Worm (Caenorhabditis elegans) whole organism, L1 larva: ENCODE data around the gene ben-1.

Experiments used
- C16A3.4 ChIP-seq: fragments of 150-350 bp; optimal IDR thresholded peaks from 2 replicates; lab custom pipeline; 2014; ENCODE audit warnings: missing biosample characterization, missing genetic modification characterization
- C34B4.2 ChIP-seq: sonication (generic microtip); optimal IDR thresholded peaks from 2 replicates; lab custom pipeline; 2017; ENCODE audit warnings: mild to moderate bottlenecking, missing genetic modification characterization, missing compliant biosample characterization
- F16B12.6 ChIP-seq: fragments of 150-350 bp; optimal IDR thresholded peaks from 2 replicates; lab custom pipeline; 2014; ENCODE audit warnings: missing biosample characterization, missing genetic modification characterization
- aha-1 ChIP-seq: fragments of 150-350 bp; optimal IDR thresholded peaks from 2 replicates; lab custom pipeline; 2014; ENCODE audit warnings: missing biosample characterization, missing genetic modification characterization
- alr-1 ChIP-seq: fragments of 200-800 bp; sonication (Bioruptor generic); optimal IDR thresholded peaks from 2 replicates; lab custom pipeline; 2018; ENCODE audit warnings: borderline replicate concordance, mild to moderate bottlenecking, missing genetic modification characterization, missing compliant biosample characterization
- blmp-1 ChIP-seq: fragments of 150-350 bp; optimal IDR thresholded peaks from 2 replicates; lab custom pipeline; 2014; ENCODE audit warnings: missing biosample characterization, missing genetic modification characterization
- ceh-63 ChIP-seq: fragments of 200-800 bp; sonication (Bioruptor generic); optimal IDR thresholded peaks from 2 replicates; lab custom pipeline; 2018; ENCODE audit warnings: mild to moderate bottlenecking, missing genetic modification characterization, missing compliant biosample characterization
- ceh-82 ChIP-seq, 3 experiments: fragments of 150-350 bp in 1 of 3; sonication (generic microtip) in 2 of 3; optimal IDR thresholded peaks; 2 replicates each; lab custom pipeline; 2014 to 2017; ENCODE audit warnings: missing biosample characterization in 3 of 3, missing genetic modification characterization in 3 of 3
- ceh-88 ChIP-seq: fragments of 200-800 bp; sonication (Bioruptor generic); IDR thresholded peaks from 2 replicates; pipeline ENCODE4 v1.3.6; 2022; ENCODE audit warnings: missing genetic modification characterization, missing compliant biosample characterization
- ces-1 ChIP-seq: fragments of 150-350 bp; optimal IDR thresholded peaks from 2 replicates; lab custom pipeline; 2014; ENCODE audit warnings: missing biosample characterization, missing genetic modification reagents, missing genetic modification characterization
- dsc-1 ChIP-seq: sonication (generic microtip); optimal IDR thresholded peaks from 2 replicates; lab custom pipeline; 2016; ENCODE audit warnings: mild to moderate bottlenecking, missing genetic modification characterization, missing compliant biosample characterization
- efl-1 ChIP-seq, 4 experiments: fragments of 150-350 bp; optimal IDR thresholded peaks in 3 of 4; peaks in 1 of 4; 1 replicate in 1 of 4; 2 replicates in 3 of 4; lab custom pipeline; 2014; ENCODE audit warnings: missing biosample characterization in 2 of 4, missing genetic modification characterization in 2 of 4, missing genetic modification reagents in 2 of 4
- efl-3 ChIP-seq: fragments of 200-800 bp; sonication (Bioruptor generic); optimal IDR thresholded peaks from 2 replicates; lab custom pipeline; 2018; ENCODE audit warnings: mild to moderate bottlenecking, missing genetic modification characterization, missing compliant biosample characterization
- egl-27 ChIP-seq, 2 experiments: fragments of 150-350 bp in 1 of 2; sonication (generic microtip); optimal IDR thresholded peaks; 3 replicates each; lab custom pipeline; 2017 to 2018; ENCODE audit warnings: missing biosample characterization in 2 of 2, missing genetic modification characterization in 2 of 2, missing genetic modification reagents in 2 of 2
- fkh-4 ChIP-seq: sonication (generic microtip); optimal IDR thresholded peaks from 2 replicates; lab custom pipeline; 2016; ENCODE audit warnings: missing compliant biosample characterization, missing genetic modification characterization, borderline replicate concordance
- fkh-8 ChIP-seq: sonication (generic microtip); optimal IDR thresholded peaks from 2 replicates; lab custom pipeline; 2016; ENCODE audit warnings: mild to moderate bottlenecking, missing genetic modification characterization, missing compliant biosample characterization
- fos-1 ChIP-seq: fragments of 150-350 bp; optimal IDR thresholded peaks from 2 replicates; lab custom pipeline; 2014; ENCODE audit warnings: missing biosample characterization, missing genetic modification characterization
- grh-1 ChIP-seq: fragments of 200-800 bp; sonication (Bioruptor generic); IDR thresholded peaks from 2 replicates; pipeline ENCODE4 v1.3.6; 2022; ENCODE audit warnings: missing genetic modification reagents, missing genetic modification characterization, missing compliant biosample characterization
- hpl-2 ChIP-seq: fragments of 150-350 bp; optimal IDR thresholded peaks from 2 replicates; lab custom pipeline; 2014; ENCODE audit warnings: missing biosample characterization, missing genetic modification reagents, missing genetic modification characterization
- irx-1 ChIP-seq: sonication (generic microtip); optimal IDR thresholded peaks from 2 replicates; lab custom pipeline; 2016; ENCODE audit warnings: missing genetic modification characterization, missing compliant biosample characterization
- isw-1 ChIP-seq: fragments of 200-800 bp; sonication (Bioruptor generic); IDR thresholded peaks from 2 replicates; pipeline ENCODE4 v1.3.6; 2022; ENCODE audit warnings: missing genetic modification characterization, missing compliant biosample characterization
- jun-1 ChIP-seq: fragments of 150-350 bp; optimal IDR thresholded peaks from 2 replicates; lab custom pipeline; 2014; ENCODE audit warnings: missing biosample characterization, missing genetic modification reagents, missing genetic modification characterization
- lin-13 ChIP-seq: fragments of 150-350 bp; optimal IDR thresholded peaks from 2 replicates; lab custom pipeline; 2014; ENCODE audit warnings: missing biosample characterization, missing genetic modification reagents, missing genetic modification characterization
- lin-14 ChIP-seq: fragments of 200-800 bp; sonication (Bioruptor generic); optimal IDR thresholded peaks from 2 replicates; lab custom pipeline; 2018; ENCODE audit warnings: mild to moderate bottlenecking, missing genetic modification characterization, moderate library complexity, missing compliant biosample characterization
- lin-39 ChIP-seq: fragments of 150-350 bp; optimal IDR thresholded peaks from 2 replicates; lab custom pipeline; 2014; ENCODE audit warnings: missing biosample characterization, missing genetic modification reagents, missing genetic modification characterization
- lsy-2 ChIP-seq, 2 experiments: fragments of 150-350 bp; optimal IDR thresholded peaks; 2 replicates each; lab custom pipeline; 2014; ENCODE audit warnings: missing biosample characterization in 2 of 2, missing genetic modification characterization in 2 of 2
- mab-9 ChIP-seq: fragments of 200-800 bp; sonication (Bioruptor generic); IDR thresholded peaks from 2 replicates; pipeline ENCODE4 v1.3.6; 2022; ENCODE audit warnings: missing genetic modification reagents, missing genetic modification characterization, missing compliant biosample characterization
- mep-1 ChIP-seq: fragments of 150-350 bp; optimal IDR thresholded peaks from 2 replicates; lab custom pipeline; 2014; ENCODE audit warnings: missing biosample characterization, missing genetic modification characterization
- nhr-11 ChIP-seq: fragments of 150-350 bp; optimal IDR thresholded peaks from 2 replicates; lab custom pipeline; 2014; ENCODE audit warnings: missing biosample characterization, missing genetic modification characterization
- nhr-12 ChIP-seq: sonication (generic microtip); optimal IDR thresholded peaks from 2 replicates; lab custom pipeline; 2017; ENCODE audit warnings: missing biosample characterization, missing genetic modification characterization
- nhr-19 ChIP-seq: fragments of 200-800 bp; sonication (Bioruptor generic); conservative IDR thresholded peaks from 2 replicates; pipeline ENCODE4 v1.3.6; 2022; ENCODE audit warnings: missing genetic modification characterization, missing compliant biosample characterization
- nhr-20 ChIP-seq: sonication (generic microtip); optimal IDR thresholded peaks from 2 replicates; lab custom pipeline; 2016; ENCODE audit warnings: mild to moderate bottlenecking, missing genetic modification characterization, missing compliant biosample characterization
- nhr-28 ChIP-seq: fragments of 150-350 bp; optimal IDR thresholded peaks from 2 replicates; lab custom pipeline; 2014; ENCODE audit warnings: missing biosample characterization, missing genetic modification characterization
- nhr-47 ChIP-seq: sonication (generic microtip); optimal IDR thresholded peaks from 2 replicates; lab custom pipeline; 2016; ENCODE audit warnings: mild to moderate bottlenecking, missing genetic modification characterization, moderate library complexity, missing compliant biosample characterization
- nhr-71 ChIP-seq: sonication (generic microtip); optimal IDR thresholded peaks from 2 replicates; lab custom pipeline; 2016; ENCODE audit warnings: mild to moderate bottlenecking, missing genetic modification characterization, moderate library complexity, missing compliant biosample characterization
- nhr-77 ChIP-seq: fragments of 150-350 bp; optimal IDR thresholded peaks from 2 replicates; lab custom pipeline; 2014; ENCODE audit warnings: missing biosample characterization, missing genetic modification characterization
- nhr-90 ChIP-seq: sonication (generic microtip); optimal IDR thresholded peaks from 2 replicates; lab custom pipeline; 2016; ENCODE audit warnings: mild to moderate bottlenecking, missing genetic modification characterization, missing compliant biosample characterization; ENCODE audit not compliant: poor library complexity
- skn-1 ChIP-seq: fragments of 150-350 bp; optimal IDR thresholded peaks from 2 replicates; lab custom pipeline; 2014; ENCODE audit warnings: missing biosample characterization, missing genetic modification characterization
- snpc-4 ChIP-seq: fragments of 150-350 bp; optimal IDR thresholded peaks from 2 replicates; lab custom pipeline; 2014; ENCODE audit warnings: missing biosample characterization, missing genetic modification characterization
- snu-23 ChIP-seq: sonication (generic microtip); optimal IDR thresholded peaks from 2 replicates; lab custom pipeline; 2016; ENCODE audit warnings: missing genetic modification characterization, missing compliant biosample characterization
- sox-4 ChIP-seq: sonication (generic microtip); optimal IDR thresholded peaks from 2 replicates; lab custom pipeline; 2016; ENCODE audit warnings: missing genetic modification characterization, missing compliant biosample characterization
- sptf-1 ChIP-seq: fragments of 150-350 bp; optimal IDR thresholded peaks from 2 replicates; lab custom pipeline; 2014; ENCODE audit warnings: missing biosample characterization, missing genetic modification characterization
- sup-37 ChIP-seq: fragments of 200-800 bp; sonication (Bioruptor generic); optimal IDR thresholded peaks from 2 replicates; lab custom pipeline; 2018; ENCODE audit warnings: mild to moderate bottlenecking, missing genetic modification characterization, missing compliant biosample characterization
- tbx-2 ChIP-seq: sonication (generic microtip); optimal IDR thresholded peaks from 2 replicates; lab custom pipeline; 2016; ENCODE audit warnings: missing genetic modification characterization, missing compliant biosample characterization
- tlp-1 ChIP-seq: fragments of 150-350 bp; optimal IDR thresholded peaks from 2 replicates; lab custom pipeline; 2014; ENCODE audit warnings: missing biosample characterization, missing genetic modification characterization
- unc-62 ChIP-seq: fragments of 150-350 bp; optimal IDR thresholded peaks from 2 replicates; lab custom pipeline; 2014; ENCODE audit warnings: missing biosample characterization, missing genetic modification reagents, missing genetic modification characterization
- unc-98 ChIP-seq: fragments of 200-800 bp; sonication (Bioruptor generic); IDR thresholded peaks from 2 replicates; pipeline ENCODE4 v1.3.6; 2022; ENCODE audit warnings: missing genetic modification characterization, missing compliant biosample characterization
- vab-15 ChIP-seq: sonication (generic microtip); optimal IDR thresholded peaks from 2 replicates; lab custom pipeline; 2017; ENCODE audit warnings: missing genotype, mild to moderate bottlenecking, missing genetic modification characterization, missing compliant biosample characterization
- xbp-1 ChIP-seq: sonication (generic microtip); optimal IDR thresholded peaks from 2 replicates; lab custom pipeline; 2016; ENCODE audit warnings: missing genetic modification characterization, missing compliant biosample characterization
- zip-4 ChIP-seq: fragments of 200-800 bp; sonication (Bioruptor generic); optimal IDR thresholded peaks from 2 replicates; lab custom pipeline; 2018; ENCODE audit warnings: mild to moderate bottlenecking, missing genetic modification characterization, moderate library complexity, missing compliant biosample characterization
- ztf-11 ChIP-seq, 2 experiments: sonication (generic microtip); optimal IDR thresholded peaks; 2 replicates each; lab custom pipeline; 2016 to 2017; ENCODE audit warnings: missing genetic modification characterization in 2 of 2, missing biosample characterization in 1 of 2, missing compliant biosample characterization in 1 of 2
- ztf-4 ChIP-seq: fragments of 150-350 bp; optimal IDR thresholded peaks from 2 replicates; lab custom pipeline; 2014; ENCODE audit warnings: missing biosample characterization, missing genetic modification characterization

Gene ben-1

DNA sequence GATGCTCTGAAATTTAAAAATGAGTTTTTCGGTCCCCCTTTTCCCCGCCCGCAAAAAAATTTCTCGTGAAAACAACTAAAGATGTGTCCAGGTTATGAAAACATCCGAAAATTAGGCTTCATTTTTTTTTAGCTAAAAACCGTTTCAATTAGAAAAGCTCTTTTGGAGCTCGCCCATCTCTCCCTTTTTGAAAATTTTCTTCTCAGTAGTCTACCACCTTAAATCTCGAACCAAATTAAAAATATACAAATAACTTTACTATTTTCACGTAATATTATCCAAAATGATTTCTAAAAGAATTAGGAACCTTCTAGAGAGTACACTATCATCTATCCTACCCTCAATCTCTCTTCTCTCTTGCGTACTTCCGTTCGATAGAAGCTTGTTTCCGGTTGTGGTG lies 20.8 kb upstream of the ben-1 start:
- TF ChIP-seq sptf-1 (tag; lab: Kevin White, UChicago): peak; percentile 6
- TF ChIP-seq C16A3.4 (tag; lab: Kevin White, UChicago): no peak

DNA sequence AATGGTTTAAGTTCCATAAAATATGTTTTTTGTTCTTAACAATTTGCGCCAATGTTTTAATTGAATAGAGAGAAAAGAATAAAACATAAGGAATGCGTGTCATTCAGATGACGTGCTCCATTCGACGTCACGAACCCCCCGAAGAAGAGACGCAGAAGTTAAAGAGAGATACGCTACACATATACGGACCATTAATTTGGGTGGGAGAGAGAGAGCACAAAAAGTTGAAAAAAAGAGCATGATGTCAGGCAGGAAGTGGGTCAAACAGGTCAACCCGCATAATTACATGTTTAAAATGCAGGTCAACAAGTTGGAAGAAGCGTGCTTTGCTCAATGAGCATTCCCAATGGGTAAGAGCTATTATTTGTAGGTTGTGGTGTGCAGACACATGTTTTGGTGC lies 18.8 kb upstream of the ben-1 start:
- TF ChIP-seq C16A3.4 (tag; lab: Kevin White, UChicago): no peak
- peak; percentile 69 for TF ChIP-seq nhr-71
- no peak for TF ChIP-seq hpl-2 (GFP tag; lab: Kevin White, UChicago)
- TF ChIP-seq vab-15 (tag; lab: Kevin White, UChicago): no peak
- TF ChIP-seq efl-3: no peak
- TF ChIP-seq aha-1: no peak
- TF ChIP-seq nhr-20: no peak
- TF ChIP-seq unc-98 (GFP tag; lab: Robert Waterston, UW): no peak
- peak; percentile 36 for TF ChIP-seq tbx-2 (tag; lab: Kevin White, UChicago)
- TF ChIP-seq nhr-77 (tag; lab: Kevin White, UChicago): no peak
- TF ChIP-seq grh-1 (GFP tag; lab: Robert Waterston, UW): no peak
- TF ChIP-seq nhr-11 (tag; lab: Kevin White, UChicago): no peak
- no peak for TF ChIP-seq F16B12.6 (tag; lab: Kevin White, UChicago)
- TF ChIP-seq efl-1 (optimal IDR thresholded peaks at IDR 0.05; lab: Kevin White, UChicago): peak in 1 of 2 experiments; percentile 20
- no peak for TF ChIP-seq efl-1 (GFP tag; optimal IDR thresholded peaks at IDR 0.05 in 1 of 2; lab: Kevin White, UChicago)
- TF ChIP-seq fos-1 (tag; lab: Kevin White, UChicago): no peak
- no peak for TF ChIP-seq fkh-4 (tag; lab: Kevin White, UChicago)
- no peak for TF ChIP-seq ztf-4
- peak; percentile 83 for TF ChIP-seq lin-14 (GFP tag; lab: Kevin White, UChicago)
- TF ChIP-seq nhr-19 (GFP tag; lab: Robert Waterston, UW): no peak
- no peak for TF ChIP-seq tlp-1
- no peak for TF ChIP-seq unc-62 (GFP tag; lab: Kevin White, UChicago)
- peak; percentile 21 for TF ChIP-seq nhr-47
- no peak for TF ChIP-seq ces-1 (GFP tag; lab: Kevin White, UChicago)
- TF ChIP-seq snpc-4 (tag; lab: Kevin White, UChicago): no peak
- TF ChIP-seq fkh-8: peak; percentile 19
- TF ChIP-seq ceh-88 (GFP tag; lab: Robert Waterston, UW): no peak
- no peak for TF ChIP-seq lin-39
- TF ChIP-seq sox-4 (tag; lab: Kevin White, UChicago): no peak
- no peak for TF ChIP-seq nhr-12 (tag; lab: Kevin White, UChicago)
- no peak for TF ChIP-seq snu-23 (GFP tag; lab: Kevin White, UChicago)
- no peak for TF ChIP-seq mep-1 (tag; lab: Kevin White, UChicago)
- no peak for TF ChIP-seq mab-9 (GFP tag; lab: Robert Waterston, UW)
- TF ChIP-seq ztf-11 (tag; optimal IDR thresholded peaks at IDR 0.05; lab: Kevin White, UChicago): no peak
- no peak for TF ChIP-seq irx-1 (tag; lab: Kevin White, UChicago)
- TF ChIP-seq jun-1 (tag; lab: Kevin White, UChicago): no peak
- TF ChIP-seq ceh-63 (GFP tag; lab: Kevin White, UChicago): peak; percentile 64
- TF ChIP-seq xbp-1: no peak
- no peak for TF ChIP-seq C34B4.2 (tag; lab: Kevin White, UChicago)
- TF ChIP-seq blmp-1: no peak
- no peak for TF ChIP-seq egl-27 (tag; optimal IDR thresholded peaks at IDR 0.05; lab: Kevin White, UChicago)
- peak in 1 of 2 experiments; percentile 42 for TF ChIP-seq lsy-2 (tag; optimal IDR thresholded peaks at IDR 0.05; lab: Kevin White, UChicago)
- TF ChIP-seq nhr-90 (tag; lab: Kevin White, UChicago): no peak
- TF ChIP-seq isw-1 (GFP tag; lab: Robert Waterston, UW): no peak
- TF ChIP-seq sup-37 (GFP tag; lab: Kevin White, UChicago): no peak
- no peak for TF ChIP-seq dsc-1
- TF ChIP-seq lin-13 (GFP tag; lab: Kevin White, UChicago): no peak
- TF ChIP-seq alr-1: no peak
- no peak for TF ChIP-seq skn-1
- no peak for TF ChIP-seq ceh-82 (tag; optimal IDR thresholded peaks at IDR 0.05; lab: Kevin White, UChicago)
- TF ChIP-seq nhr-28: no peak
- no peak for TF ChIP-seq zip-4
